Worm (Caenorhabditis elegans) whole organism, mixed stage, embryonic: ENCODE results near the gene srh-21.

Experiments used
- ceh-43 ChIP-seq: fragments of 200-800 bp; sonication (Bioruptor generic); optimal IDR thresholded peaks from 2 replicates; lab custom pipeline; 2018; ENCODE audit warnings: mild to moderate bottlenecking, missing genetic modification characterization, moderate library complexity, missing compliant biosample characterization
- mls-2 ChIP-seq: sonication (generic microtip); optimal IDR thresholded peaks from 2 replicates; lab custom pipeline; 2016; ENCODE audit warnings: mild to moderate bottlenecking, missing genetic modification characterization, moderate library complexity, missing compliant biosample characterization

DNA sequence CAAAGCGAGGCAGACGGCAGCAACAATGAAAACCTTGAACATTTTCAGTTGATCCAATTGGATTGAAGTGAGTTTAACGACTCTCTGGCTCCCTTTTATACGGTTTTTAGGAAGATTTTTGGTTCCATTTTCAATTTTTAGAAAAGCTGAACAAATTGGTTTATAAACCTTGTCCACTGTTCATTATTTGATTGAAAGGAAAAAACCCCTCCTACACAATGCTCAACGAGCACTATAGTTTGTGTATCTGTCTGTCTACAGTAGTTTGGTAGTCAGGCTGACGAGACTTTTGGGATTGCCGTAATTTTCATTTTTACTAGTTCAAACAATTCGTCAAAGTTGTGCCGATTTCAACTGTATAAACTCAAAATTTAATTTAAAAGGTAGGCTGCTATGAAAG is 47.2 kb upstream of the srh-21 start, which contains the start of gene T19H12.15:
- TF ChIP-seq mls-2 = no peak
- no peak for TF ChIP-seq ceh-43 (GFP tag; lab: Kevin White, UChicago)
